Fruit fly (Drosophila melanogaster): ENCODE data around the gene CG43121.

CG43121 gene

dm6 chr3L:14637705-14638529 lies 34.3 kb downstream of the CG43121 start:
- TF ChIP-seq toe (GFP tag; optimal IDR thresholded peaks at IDR 0.05) (no peak), tj (GFP tag; optimal IDR thresholded peaks at IDR 0.05) (peak; percentile 86)

dm6 chr3L:14636740-14637189 lies 35.5 kb downstream of the CG43121 start:
- peak; percentile 17 for TF ChIP-seq tj (GFP tag; optimal IDR thresholded peaks at IDR 0.05)
- no peak for TF ChIP-seq CG7101 (tag; optimal IDR thresholded peaks at IDR 0.05)

- no peak for TF ChIP-seq CG1620 (GFP tag; optimal IDR thresholded peaks at IDR 0.05)
- TF ChIP-seq CG7101 (tag; optimal IDR thresholded peaks at IDR 0.05), result no peak
- no peak for TF ChIP-seq pad (GFP tag; optimal IDR thresholded peaks at IDR 0.05)
- no peak for TF ChIP-seq cnc (optimal IDR thresholded peaks at IDR 0.05)
- TF ChIP-seq toe (GFP tag; optimal IDR thresholded peaks at IDR 0.05), result no peak
- no peak for TF ChIP-seq ovo (GFP tag; optimal IDR thresholded peaks at IDR 0.05)
- TF ChIP-seq CG14711 (tag; optimal IDR thresholded peaks at IDR 0.05), result no peak
- TF ChIP-seq kay (GFP tag; ENCODE audit: borderline replicate concordance), result peak; percentile 23
These were observed 36.7 kb downstream of the CG43121 start for dm6 chr3L:14635564-14635937.

dm6 chr3L:14634773-14635563 lies 37.3 kb downstream of the CG43121 start:
- TF ChIP-seq CG12768 (GFP tag; optimal IDR thresholded peaks at IDR 0.05) (no peak), tj (GFP tag; optimal IDR thresholded peaks at IDR 0.05) (peak; percentile 82)

dm6 chr3L:14634019-14634772 lies 38.0 kb downstream of the CG43121 start:
- TF ChIP-seq bab1 (GFP tag; optimal IDR thresholded peaks at IDR 0.05), result no peak
- no peak for TF ChIP-seq cic (GFP tag; optimal IDR thresholded peaks at IDR 0.05)
- no peak for TF ChIP-seq CG1620 (GFP tag; optimal IDR thresholded peaks at IDR 0.05)
- TF ChIP-seq CG7101 (tag; optimal IDR thresholded peaks at IDR 0.05), result no peak

dm6 chr3L:14632908-14633307 lies 39.3 kb downstream of the CG43121 start:
- no peak for TF ChIP-seq CG7101 (tag; optimal IDR thresholded peaks at IDR 0.05)
- no peak for TF ChIP-seq CG14711 (tag; optimal IDR thresholded peaks at IDR 0.05)
- no peak for TF ChIP-seq CG7045 (GFP tag; optimal IDR thresholded peaks at IDR 0.05)
- TF ChIP-seq CG12768 (GFP tag; optimal IDR thresholded peaks at IDR 0.05), result no peak
- TF ChIP-seq bab1 (GFP tag; optimal IDR thresholded peaks at IDR 0.05), result no peak
- no peak for TF ChIP-seq toe (GFP tag; optimal IDR thresholded peaks at IDR 0.05)
- no peak for TF ChIP-seq Mnt (GFP tag; optimal IDR thresholded peaks at IDR 0.05)
- peak; percentile 65 for TF ChIP-seq pad (GFP tag; optimal IDR thresholded peaks at IDR 0.05)
- no peak for TF ChIP-seq cic (GFP tag; optimal IDR thresholded peaks at IDR 0.05)
- no peak for TF ChIP-seq CG11617 (GFP tag; optimal IDR thresholded peaks at IDR 0.05)
- no peak for TF ChIP-seq CG1620 (GFP tag; optimal IDR thresholded peaks at IDR 0.05)
- TF ChIP-seq CG5204 (GFP tag; optimal IDR thresholded peaks at IDR 0.05), result no peak
- no peak for TF ChIP-seq Crg-1 (GFP tag; optimal IDR thresholded peaks at IDR 0.05)
- TF ChIP-seq tj (GFP tag; optimal IDR thresholded peaks at IDR 0.05), result peak; percentile 63
- no peak for TF ChIP-seq CG33017 (tag; optimal IDR thresholded peaks at IDR 0.05)

- peak; percentile 69 for TF ChIP-seq Crg-1 (GFP tag; optimal IDR thresholded peaks at IDR 0.05)
- peak; percentile 54 for TF ChIP-seq CG14711 (tag; optimal IDR thresholded peaks at IDR 0.05)
- TF ChIP-seq CG5204 (GFP tag; optimal IDR thresholded peaks at IDR 0.05), result peak; percentile 68
- TF ChIP-seq CG1620 (GFP tag; optimal IDR thresholded peaks at IDR 0.05), result peak; percentile 59
- TF ChIP-seq CG7045 (GFP tag; optimal IDR thresholded peaks at IDR 0.05), result peak; percentile 61
- no peak for TF ChIP-seq tj (GFP tag; optimal IDR thresholded peaks at IDR 0.05)
- peak; percentile 34 for TF ChIP-seq Hr96 (GFP tag; optimal IDR thresholded peaks at IDR 0.05)
- TF ChIP-seq bab1 (GFP tag; optimal IDR thresholded peaks at IDR 0.05), result peak; percentile 73
- no peak for TF ChIP-seq pad (GFP tag; optimal IDR thresholded peaks at IDR 0.05)
- peak; percentile 70 for TF ChIP-seq CG11617 (GFP tag; optimal IDR thresholded peaks at IDR 0.05)
- peak; percentile 93 for TF ChIP-seq kay (GFP tag; ENCODE audit: borderline replicate concordance)
- peak; percentile 50 for TF ChIP-seq Clk (GFP tag; optimal IDR thresholded peaks at IDR 0.05)
- TF ChIP-seq ovo (GFP tag; optimal IDR thresholded peaks at IDR 0.05), result peak; percentile 69
- peak; percentile 78 for TF ChIP-seq toe (GFP tag; optimal IDR thresholded peaks at IDR 0.05)
- no peak for TF ChIP-seq cnc (optimal IDR thresholded peaks at IDR 0.05)
- TF ChIP-seq cic (GFP tag; optimal IDR thresholded peaks at IDR 0.05), result no peak
- peak; percentile 69 for TF ChIP-seq CG7101 (tag; optimal IDR thresholded peaks at IDR 0.05)
- peak; percentile 41 for TF ChIP-seq Mnt (GFP tag; optimal IDR thresholded peaks at IDR 0.05)
- TF ChIP-seq CG33017 (tag; optimal IDR thresholded peaks at IDR 0.05), result peak; percentile 21
- peak; percentile 48 for TF ChIP-seq CG12768 (GFP tag; optimal IDR thresholded peaks at IDR 0.05)
These were observed 40.1 kb downstream of the CG43121 start, which contains the start of the genes RecQ5 and dlp for dm6 chr3L:14631964-14632758. Gene RecQ5 (minus strand): TSS chr3L:14632077. Gene dlp (plus strand): TSS chr3L:14632601.
